Fruit fly (Drosophila melanogaster): Measurements from ENCODE around the gene Rtel1.

- TF ChIP-seq Jra (GFP tag; optimal IDR thresholded peaks at IDR 0.05) (no peak), Mio (GFP tag; optimal IDR thresholded peaks at IDR 0.05) (no peak), fru (GFP tag; optimal IDR thresholded peaks at IDR 0.05) (peak; percentile 19), usp (GFP tag; optimal IDR thresholded peaks at IDR 0.05) (no peak), Hr78 (GFP tag; optimal IDR thresholded peaks at IDR 0.05) (no peak), dsf (GFP tag; optimal IDR thresholded peaks at IDR 0.05; ENCODE audit: borderline replicate concordance) (no peak), CG32264 (GFP tag; optimal IDR thresholded peaks at IDR 0.05) (no peak)
These were observed 31.9 kb upstream of the Rtel1 start for dm6 chrX:5715455-5716227.
